Worm (Caenorhabditis elegans) whole organism, mixed stage, embryonic: ENCODE results near the gene C53A3.3.
"Not testable (repeated sequence)": the region's sequence is repeated elsewhere in the genome, so short reads cannot be mapped to it uniquely, and the experiment has no call there.

Source experiments
- M03D4.4 ChIP-seq: sonication (generic microtip); optimal IDR thresholded peaks from 2 replicates; lab custom pipeline; 2017; ENCODE audit warnings: mild to moderate bottlenecking, missing genetic modification characterization, missing compliant biosample characterization
- bed-3 ChIP-seq: fragments of 200-800 bp; sonication (Bioruptor generic); optimal IDR thresholded peaks from 3 replicates; lab custom pipeline; 2018; ENCODE audit warnings: mild to moderate bottlenecking, missing genetic modification characterization, moderate library complexity, missing compliant biosample characterization
- blmp-1 ChIP-seq: fragments of 150-350 bp; optimal IDR thresholded peaks from 2 replicates; lab custom pipeline; 2014; ENCODE audit warnings: missing biosample characterization, missing genetic modification characterization
- ceh-39 ChIP-seq: fragments of 150-350 bp; optimal IDR thresholded peaks from 2 replicates; lab custom pipeline; 2014; ENCODE audit warnings: missing biosample characterization, missing genetic modification characterization
- ceh-43 ChIP-seq: fragments of 200-800 bp; sonication (Bioruptor generic); optimal IDR thresholded peaks from 2 replicates; lab custom pipeline; 2018; ENCODE audit warnings: mild to moderate bottlenecking, missing genetic modification characterization, moderate library complexity, missing compliant biosample characterization
- ceh-83 ChIP-seq: fragments of 200-800 bp; sonication (Bioruptor generic); optimal IDR thresholded peaks from 2 replicates; lab custom pipeline; 2018; ENCODE audit warnings: mild to moderate bottlenecking, missing genetic modification characterization, missing compliant biosample characterization
- ces-1 ChIP-seq: fragments of 150-350 bp; optimal IDR thresholded peaks from 2 replicates; lab custom pipeline; 2014; ENCODE audit warnings: missing biosample characterization, missing genetic modification reagents, missing genetic modification characterization
- cnd-1 ChIP-seq: fragments of 200-800 bp; sonication (Bioruptor generic); optimal IDR thresholded peaks from 2 replicates; lab custom pipeline; 2018; ENCODE audit warnings: mild to moderate bottlenecking, missing genetic modification characterization, missing compliant biosample characterization
- drap-1 ChIP-seq: fragments of 200-800 bp; sonication (Bioruptor generic); optimal IDR thresholded peaks from 3 replicates; lab custom pipeline; 2018; ENCODE audit warnings: mild to moderate bottlenecking, missing genetic modification characterization, missing compliant biosample characterization
- elt-1 ChIP-seq: sonication (generic microtip); optimal IDR thresholded peaks from 2 replicates; lab custom pipeline; 2017; ENCODE audit warnings: missing genetic modification characterization, mild to moderate bottlenecking, missing compliant biosample characterization, antibody characterized with exemption, moderate library complexity, borderline replicate concordance; ENCODE audit not compliant: insufficient read depth
- elt-3 ChIP-seq: fragments of 150-350 bp; optimal IDR thresholded peaks from 2 replicates; lab custom pipeline; 2014; ENCODE audit warnings: missing biosample characterization, missing genetic modification characterization
- flh-1 ChIP-seq: fragments of 200-800 bp; sonication (Bioruptor generic); optimal IDR thresholded peaks from 2 replicates; lab custom pipeline; 2018; ENCODE audit warnings: mild to moderate bottlenecking, missing genetic modification characterization, moderate library complexity, missing compliant biosample characterization
- hlh-1 ChIP-seq: fragments of 150-350 bp; optimal IDR thresholded peaks from 2 replicates; lab custom pipeline; 2014; ENCODE audit warnings: missing biosample characterization, missing genetic modification reagents, missing genetic modification characterization
- lin-13 ChIP-seq: fragments of 150-350 bp; optimal IDR thresholded peaks from 2 replicates; lab custom pipeline; 2014; ENCODE audit warnings: missing biosample characterization, missing genetic modification characterization
- lsy-2 ChIP-seq: fragments of 150-350 bp; optimal IDR thresholded peaks from 2 replicates; lab custom pipeline; 2014; ENCODE audit warnings: missing biosample characterization, missing genetic modification characterization
- mab-5 ChIP-seq: fragments of 150-350 bp; optimal IDR thresholded peaks from 2 replicates; lab custom pipeline; 2014; ENCODE audit warnings: missing biosample characterization, missing genetic modification characterization
- mls-2 ChIP-seq: sonication (generic microtip); optimal IDR thresholded peaks from 2 replicates; lab custom pipeline; 2016; ENCODE audit warnings: mild to moderate bottlenecking, missing genetic modification characterization, moderate library complexity, missing compliant biosample characterization
- nhr-12 ChIP-seq: fragments of 150-350 bp; optimal IDR thresholded peaks from 2 replicates; lab custom pipeline; 2014; ENCODE audit warnings: missing biosample characterization, missing genetic modification characterization
- nhr-2 ChIP-seq: fragments of 150-350 bp; optimal IDR thresholded peaks from 2 replicates; lab custom pipeline; 2014; ENCODE audit warnings: missing biosample characterization, missing genetic modification characterization
- nhr-237 ChIP-seq: fragments of 150-350 bp; optimal IDR thresholded peaks from 2 replicates; lab custom pipeline; 2014; ENCODE audit warnings: missing biosample characterization, missing genetic modification characterization
- nhr-28 ChIP-seq: fragments of 150-350 bp; optimal IDR thresholded peaks from 2 replicates; lab custom pipeline; 2014; ENCODE audit warnings: missing biosample characterization, missing genetic modification characterization
- nhr-76 ChIP-seq: sonication (generic microtip); optimal IDR thresholded peaks from 2 replicates; lab custom pipeline; 2017; ENCODE audit warnings: missing biosample characterization, missing genetic modification characterization
- snpc-4 ChIP-seq: fragments of 150-350 bp; optimal IDR thresholded peaks from 2 replicates; lab custom pipeline; 2014; ENCODE audit warnings: missing biosample characterization, missing genetic modification characterization
- sptf-1 ChIP-seq: sonication (generic microtip); optimal IDR thresholded peaks from 2 replicates; lab custom pipeline; 2017; ENCODE audit warnings: mild to moderate bottlenecking, missing genetic modification characterization, moderate library complexity, missing compliant biosample characterization
- tbx-8 ChIP-seq: fragments of 200-800 bp; sonication (Bioruptor generic); optimal IDR thresholded peaks from 2 replicates; lab custom pipeline; 2018; ENCODE audit warnings: mild to moderate bottlenecking, missing genetic modification characterization, moderate library complexity, missing compliant biosample characterization
- unc-120 ChIP-seq: sonication (generic microtip); optimal IDR thresholded peaks from 2 replicates; lab custom pipeline; 2017; ENCODE audit warnings: missing genetic modification characterization, missing compliant biosample characterization; ENCODE audit not compliant: poor library complexity, severe bottlenecking
- unc-62 ChIP-seq: fragments of 150-350 bp; optimal IDR thresholded peaks from 2 replicates; lab custom pipeline; 2014; ENCODE audit warnings: missing biosample characterization, missing genetic modification reagents, missing genetic modification characterization
- zip-8 ChIP-seq: fragments of 150-350 bp; optimal IDR thresholded peaks from 2 replicates; lab custom pipeline; 2014; ENCODE audit warnings: missing biosample characterization, missing genetic modification characterization
- ztf-11 ChIP-seq: fragments of 150-350 bp; optimal IDR thresholded peaks from 2 replicates; lab custom pipeline; 2014; ENCODE audit warnings: missing biosample characterization, missing genetic modification characterization

The C53A3.3 gene

ce11 chrV:5753432-5753831 lies 2.9 kb upstream of the C53A3.3 start, which contains the start of gene pgph-1:
Gene pgph-1, minus strand, starts transcription at chrV:5753532.
- no peak for TF ChIP-seq blmp-1 (tag; lab: Kevin White, UChicago)
- TF ChIP-seq elt-1 (tag; lab: Kevin White, UChicago): no peak

- not testable (repeated sequence) for TF ChIP-seq ztf-11, nhr-12, cnd-1 (tag; lab: Kevin White, UChicago)
These were observed 1.0 kb upstream of the C53A3.3 start, which contains the start of gene K09H11.11 for ce11 chrV:5755203-5755693. Gene K09H11.11, minus strand, starts transcription at chrV:5755253.

ce11 chrV:5758780-5759179 lies 2.5 kb downstream of the C53A3.3 start, which contains the start of gene C53A3.4:
Gene C53A3.4, minus strand, starts transcription at chrV:5758880.
- TF ChIP-seq elt-3 (tag; lab: Kevin White, UChicago) (no peak), nhr-12 (tag; lab: Kevin White, UChicago) (no peak), nhr-28 (tag; lab: Kevin White, UChicago) (no peak), nhr-237 (tag; lab: Kevin White, UChicago) (no peak), sptf-1 (tag; lab: Kevin White, UChicago) (no peak), lin-13 (tag; lab: Kevin White, UChicago) (no peak), nhr-2 (tag; lab: Kevin White, UChicago) (no peak), blmp-1 (tag; lab: Kevin White, UChicago) (no peak), ceh-43 (GFP tag; lab: Kevin White, UChicago) (no peak), tbx-8 (GFP tag; lab: Kevin White, UChicago) (no peak), mls-2 (tag; lab: Kevin White, UChicago) (no peak), hlh-1 (tag; lab: Kevin White, UChicago) (no peak), mab-5 (tag; lab: Kevin White, UChicago) (no peak), ceh-39 (tag; lab: Kevin White, UChicago) (no peak), unc-62 (GFP tag; lab: Kevin White, UChicago) (no peak), ztf-11 (tag; lab: Kevin White, UChicago) (no peak), M03D4.4 (tag; lab: Kevin White, UChicago) (no peak), zip-8 (no peak), ces-1 (GFP tag; lab: Kevin White, UChicago) (no peak)

ce11 chrV:5760132-5760531 lies 3.8 kb downstream of the C53A3.3 start, which contains the start of gene C53A3.1:
Gene C53A3.1, minus strand, starts transcription at chrV:5760232.
- TF ChIP-seq lsy-2 (tag; lab: Kevin White, UChicago) (no peak), elt-1 (tag; lab: Kevin White, UChicago) (no peak), nhr-2 (tag; lab: Kevin White, UChicago) (no peak), ceh-43 (GFP tag; lab: Kevin White, UChicago) (no peak), nhr-28 (tag; lab: Kevin White, UChicago) (no peak), lin-13 (tag; lab: Kevin White, UChicago) (no peak), zip-8 (no peak), nhr-12 (tag; lab: Kevin White, UChicago) (no peak), blmp-1 (tag; lab: Kevin White, UChicago) (no peak), bed-3 (GFP tag; lab: Kevin White, UChicago) (no peak), snpc-4 (no peak), hlh-1 (tag; lab: Kevin White, UChicago) (no peak), flh-1 (GFP tag; lab: Kevin White, UChicago) (no peak), unc-120 (no peak), drap-1 (GFP tag; lab: Kevin White, UChicago) (no peak), ztf-11 (tag; lab: Kevin White, UChicago) (no peak), mab-5 (tag; lab: Kevin White, UChicago) (no peak), ceh-83 (no peak), nhr-76 (tag; lab: Kevin White, UChicago) (no peak), M03D4.4 (tag; lab: Kevin White, UChicago) (no peak)

- TF ChIP-seq elt-3 (tag; lab: Kevin White, UChicago) (no peak), unc-120 (peak; percentile 40), lin-13 (tag; lab: Kevin White, UChicago) (no peak), hlh-1 (tag; lab: Kevin White, UChicago) (no peak), blmp-1 (tag; lab: Kevin White, UChicago) (peak; percentile 46)
These were observed 7.5 kb downstream of the C53A3.3 start, which contains the start of gene pgph-3 for ce11 chrV:5763787-5764186. Gene pgph-3, minus strand, starts transcription at chrV:5763846.
